Worm (Caenorhabditis elegans): Measurements from ENCODE around the gene K02E10.7.

The K02E10.7 gene

ce11 chrX:2457461-2457860 lies 50.9 kb downstream of the K02E10.7 start:
- TF ChIP-seq ztf-23 (GFP tag; IDR thresholded peaks at IDR 0.05) (no peak), tab-1 (GFP tag; IDR thresholded peaks at IDR 0.05) (no peak), ref-1 (GFP tag; conservative IDR thresholded peaks at IDR 0.05) (no peak), ztf-29 (GFP tag; IDR thresholded peaks at IDR 0.05) (no peak), cog-1 (tag; optimal IDR thresholded peaks at IDR 0.05) (no peak), med-1 (GFP tag; optimal IDR thresholded peaks at IDR 0.05; ENCODE audit: insufficient read depth) (no peak), T22C8.4 (GFP tag; IDR thresholded peaks at IDR 0.05) (no peak), flt-1 (GFP tag; IDR thresholded peaks at IDR 0.05) (no peak), klf-2 (GFP tag; conservative IDR thresholded peaks at IDR 0.05) (no peak)

DNA sequence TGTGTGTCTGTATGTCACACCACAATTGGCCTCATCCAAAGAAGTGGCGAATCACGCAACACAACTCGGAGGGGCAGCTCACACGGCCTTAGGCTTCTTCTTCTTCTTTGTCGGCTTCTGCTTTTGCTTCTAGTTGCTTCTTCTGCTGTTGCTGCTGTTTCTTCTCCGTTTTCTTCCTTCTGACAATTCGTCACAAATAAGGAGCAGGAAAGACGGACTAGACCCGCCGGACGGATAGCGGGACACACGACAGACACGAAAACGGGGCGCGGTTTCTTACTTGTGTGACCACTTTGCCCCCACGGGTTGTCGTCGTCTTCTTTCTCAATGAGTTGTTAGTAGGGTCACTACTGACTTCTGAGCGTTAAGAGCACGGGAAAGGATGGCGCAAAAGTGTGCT lies 52.2 kb downstream of the K02E10.7 start:
- no peak for TF ChIP-seq tab-1 (GFP tag; IDR thresholded peaks at IDR 0.05)
- TF ChIP-seq T22C8.4 (GFP tag; IDR thresholded peaks at IDR 0.05), result no peak
- TF ChIP-seq flt-1 (GFP tag; IDR thresholded peaks at IDR 0.05), result no peak
- TF ChIP-seq ztf-29 (GFP tag; IDR thresholded peaks at IDR 0.05), result no peak
- no peak for TF ChIP-seq cog-1 (tag; optimal IDR thresholded peaks at IDR 0.05)
- TF ChIP-seq klf-2 (GFP tag; conservative IDR thresholded peaks at IDR 0.05), result no peak
- TF ChIP-seq ztf-23 (GFP tag; IDR thresholded peaks at IDR 0.05), result no peak
- TF ChIP-seq ref-1 (GFP tag; conservative IDR thresholded peaks at IDR 0.05), result no peak
- TF ChIP-seq med-1 (GFP tag; optimal IDR thresholded peaks at IDR 0.05; ENCODE audit: insufficient read depth), result no peak

- TF ChIP-seq flt-1 (GFP tag; IDR thresholded peaks at IDR 0.05), result no peak
- TF ChIP-seq med-1 (GFP tag; optimal IDR thresholded peaks at IDR 0.05; ENCODE audit: insufficient read depth), result no peak
- no peak for TF ChIP-seq ref-1 (GFP tag; conservative IDR thresholded peaks at IDR 0.05)
- no peak for TF ChIP-seq cog-1 (tag; optimal IDR thresholded peaks at IDR 0.05)
- no peak for TF ChIP-seq tab-1 (GFP tag; IDR thresholded peaks at IDR 0.05)
Measured at ce11 chrX:2454914-2455313, 53.4 kb downstream of the K02E10.7 start.

DNA sequence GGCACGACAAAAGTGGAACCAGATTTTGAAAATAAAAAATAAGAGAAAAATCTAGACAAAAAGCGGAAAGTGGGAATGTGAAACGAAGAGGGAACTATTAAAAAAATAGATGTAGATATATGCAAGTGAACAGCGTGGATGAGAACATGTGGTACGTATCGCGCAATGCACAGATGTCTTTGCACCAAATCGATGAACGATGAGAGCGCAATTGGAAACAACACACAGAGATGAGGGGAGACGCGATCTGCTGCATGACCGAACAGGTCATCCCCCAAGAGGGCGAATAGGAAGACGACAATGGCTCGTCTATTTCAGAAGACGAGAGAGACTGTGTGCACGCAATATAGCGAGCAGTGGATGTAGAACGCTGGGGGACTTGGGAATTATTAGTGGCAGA lies 55.6 kb downstream of the K02E10.7 start:
- TF ChIP-seq flt-1 (GFP tag; IDR thresholded peaks at IDR 0.05) (0 out of 2 replicates have a peak, but pooled peaks have one; percentile 25), ztf-29 (GFP tag; IDR thresholded peaks at IDR 0.05) (no peak), T22C8.4 (GFP tag; IDR thresholded peaks at IDR 0.05) (no peak), cog-1 (tag; optimal IDR thresholded peaks at IDR 0.05) (no peak), klf-2 (GFP tag; conservative IDR thresholded peaks at IDR 0.05) (no peak), ref-1 (GFP tag; conservative IDR thresholded peaks at IDR 0.05) (no peak), tab-1 (GFP tag; IDR thresholded peaks at IDR 0.05) (0 out of 2 replicates have a peak, but pooled peaks have one; percentile 53), med-1 (GFP tag; optimal IDR thresholded peaks at IDR 0.05; ENCODE audit: insufficient read depth) (no peak), ztf-23 (GFP tag; IDR thresholded peaks at IDR 0.05) (no peak)

DNA sequence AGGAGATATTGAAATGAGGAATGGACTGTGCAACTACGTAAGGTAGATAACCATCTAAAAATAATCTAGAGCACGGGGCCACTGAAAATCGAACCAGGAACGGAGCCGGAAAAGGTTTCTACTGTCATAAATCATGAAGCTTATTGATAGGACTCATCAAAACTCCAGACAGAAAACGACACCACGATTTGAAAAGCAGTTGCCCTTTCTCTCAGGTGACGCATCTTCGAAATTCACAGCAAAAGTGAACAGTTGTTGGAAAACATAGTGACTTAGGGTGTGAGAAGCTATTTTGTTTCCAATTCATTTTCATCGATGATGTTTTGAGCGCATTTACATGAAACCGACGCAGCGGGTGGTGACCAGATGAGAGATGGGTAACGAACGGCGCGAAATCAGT lies 56.1 kb downstream of the K02E10.7 start:
- TF ChIP-seq ztf-23 (GFP tag; IDR thresholded peaks at IDR 0.05) (no peak), T22C8.4 (GFP tag; IDR thresholded peaks at IDR 0.05) (no peak), cog-1 (tag; optimal IDR thresholded peaks at IDR 0.05) (no peak), ref-1 (GFP tag; conservative IDR thresholded peaks at IDR 0.05) (no peak), tab-1 (GFP tag; IDR thresholded peaks at IDR 0.05) (no peak), med-1 (GFP tag; optimal IDR thresholded peaks at IDR 0.05; ENCODE audit: insufficient read depth) (no peak), flt-1 (GFP tag; IDR thresholded peaks at IDR 0.05) (no peak), klf-2 (GFP tag; conservative IDR thresholded peaks at IDR 0.05) (no peak), ztf-29 (GFP tag; IDR thresholded peaks at IDR 0.05) (no peak)

- 0 out of 2 replicates have a peak, but pooled peaks have one; percentile 42 for TF ChIP-seq tab-1 (GFP tag; IDR thresholded peaks at IDR 0.05)
- no peak for TF ChIP-seq med-1 (GFP tag; optimal IDR thresholded peaks at IDR 0.05; ENCODE audit: insufficient read depth)
Measured at ce11 chrX:2450994-2451393, 57.4 kb downstream of the K02E10.7 start.

All from whole organism, midembryonic.